Worm (Caenorhabditis elegans) whole organism, early embryonic: ENCODE results near the gene Y116A8C.38.

ENCODE experiments used
- B0310.2 ChIP-seq: sonication (generic microtip); optimal IDR thresholded peaks from 2 replicates; lab custom pipeline; 2016; ENCODE audit warnings: mild to moderate bottlenecking, missing genetic modification characterization, missing compliant biosample characterization
- F13C5.2 ChIP-seq: sonication (generic microtip); optimal IDR thresholded peaks from 2 replicates; lab custom pipeline; 2017; ENCODE audit warnings: mild to moderate bottlenecking, missing genetic modification characterization, inconsistent platforms, missing compliant biosample characterization
- aly-1 ChIP-seq: sonication (generic microtip); optimal IDR thresholded peaks from 2 replicates; lab custom pipeline; 2016; ENCODE audit warnings: missing genetic modification characterization, missing compliant biosample characterization
- ama-1 ChIP-seq: fragments of 150-350 bp; optimal IDR thresholded peaks from 2 replicates; lab custom pipeline; 2014
- ceh-13 ChIP-seq: fragments of 200-800 bp; sonication (Bioruptor generic); optimal IDR thresholded peaks from 2 replicates; lab custom pipeline; 2018; ENCODE audit warnings: mild to moderate bottlenecking, missing genetic modification characterization, missing compliant biosample characterization
- ceh-36 ChIP-seq: sonication (generic microtip); optimal IDR thresholded peaks from 2 replicates; lab custom pipeline; 2016; ENCODE audit warnings: missing genetic modification characterization, inconsistent platforms, missing compliant biosample characterization
- ets-7 ChIP-seq: sonication (generic microtip); optimal IDR thresholded peaks from 2 replicates; lab custom pipeline; 2016; ENCODE audit warnings: missing genotype, missing genetic modification characterization, missing compliant biosample characterization
- flt-1 ChIP-seq: fragments of 200-800 bp; sonication (Bioruptor generic); IDR thresholded peaks from 2 replicates; pipeline ENCODE4 v1.3.6; 2022; ENCODE audit warnings: missing genetic modification characterization, missing compliant biosample characterization
- hmbx-1 ChIP-seq: sonication (generic microtip); optimal IDR thresholded peaks from 2 replicates; lab custom pipeline; 2016; ENCODE audit warnings: mild to moderate bottlenecking, missing genetic modification characterization, missing compliant biosample characterization
- hmg-4 ChIP-seq: fragments of 200-800 bp; sonication (Bioruptor generic); optimal IDR thresholded peaks from 2 replicates; lab custom pipeline; 2018; ENCODE audit warnings: mild to moderate bottlenecking, missing genetic modification characterization, missing compliant biosample characterization
- hnd-1 ChIP-seq: sonication (generic microtip); optimal IDR thresholded peaks from 2 replicates; lab custom pipeline; 2016; ENCODE audit warnings: missing genetic modification characterization, missing compliant biosample characterization
- pes-1 ChIP-seq: fragments of 200-800 bp; sonication (Bioruptor generic); IDR thresholded peaks from 2 replicates; pipeline ENCODE4 v1.3.6; 2022; ENCODE audit warnings: missing genetic modification reagents, missing genetic modification characterization, missing compliant biosample characterization
- scrt-1 ChIP-seq: fragments of 200-800 bp; sonication (Bioruptor generic); IDR thresholded peaks from 2 replicates; pipeline ENCODE4 v1.3.6; 2022; ENCODE audit warnings: missing genetic modification characterization, missing compliant biosample characterization
- sea-1 ChIP-seq: fragments of 200-800 bp; sonication (Bioruptor generic); conservative IDR thresholded peaks from 2 replicates; pipeline ENCODE4 v1.3.6; 2022; ENCODE audit warnings: missing genetic modification characterization, missing compliant biosample characterization
- tbx-11 ChIP-seq: fragments of 200-800 bp; sonication (Bioruptor generic); IDR thresholded peaks from 2 replicates; pipeline ENCODE4 v1.3.6; 2022; ENCODE audit warnings: missing genetic modification characterization, missing compliant biosample characterization
- tbx-37 ChIP-seq: fragments of 200-800 bp; sonication (Bioruptor generic); conservative IDR thresholded peaks from 2 replicates; pipeline ENCODE4 v1.3.6; 2022; ENCODE audit warnings: missing genetic modification reagents, missing genetic modification characterization, missing compliant biosample characterization
- tra-4 ChIP-seq: sonication (generic microtip); optimal IDR thresholded peaks from 2 replicates; lab custom pipeline; 2017; ENCODE audit warnings: missing genetic modification characterization, missing compliant biosample characterization

Y116A8C.38 gene

DNA sequence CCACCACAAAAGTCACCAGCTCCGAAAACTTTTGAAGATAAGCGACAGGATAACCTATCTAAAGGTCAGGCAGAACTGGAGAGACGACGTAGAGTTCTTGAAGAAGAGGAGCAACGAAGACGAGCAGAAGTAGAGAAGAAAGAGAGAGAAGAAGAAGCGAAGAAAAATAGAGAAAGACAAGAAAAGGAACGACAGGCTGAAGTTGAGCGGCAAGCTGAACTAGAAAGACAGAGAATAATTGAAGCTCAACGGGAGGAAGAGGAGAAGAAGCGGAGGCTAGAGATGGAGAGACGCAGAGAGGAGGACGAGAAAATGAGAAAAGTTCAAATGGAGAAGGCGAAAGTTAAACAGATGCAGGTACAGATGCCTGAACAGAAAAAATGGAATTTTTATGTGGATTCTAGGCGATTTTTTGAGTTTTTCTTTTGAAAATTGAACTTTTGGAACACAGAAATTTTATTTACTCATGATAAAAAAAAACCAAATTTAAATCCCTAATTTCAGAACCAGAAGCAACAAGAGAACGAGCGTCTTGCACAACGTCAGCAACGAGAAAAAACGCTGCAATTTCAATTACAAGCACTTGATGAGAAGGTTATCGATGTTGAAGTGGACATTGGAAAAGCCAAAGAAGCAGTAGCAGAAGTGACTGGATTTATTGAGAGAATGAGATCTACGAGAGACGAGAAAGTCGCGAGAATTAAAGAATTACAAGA is 10.1 kb upstream of the Y116A8C.38 start:
- TF ChIP-seq aly-1 (tag; lab: Kevin White, UChicago) (no peak), scrt-1 (GFP tag; lab: Robert Waterston, UW) (no peak), B0310.2 (tag; lab: Kevin White, UChicago) (no peak), pes-1 (GFP tag; lab: Robert Waterston, UW) (no peak), ets-7 (tag; lab: Kevin White, UChicago) (no peak), hnd-1 (tag; lab: Kevin White, UChicago) (no peak), hmg-4 (GFP tag; lab: Kevin White, UChicago) (no peak)

DNA sequence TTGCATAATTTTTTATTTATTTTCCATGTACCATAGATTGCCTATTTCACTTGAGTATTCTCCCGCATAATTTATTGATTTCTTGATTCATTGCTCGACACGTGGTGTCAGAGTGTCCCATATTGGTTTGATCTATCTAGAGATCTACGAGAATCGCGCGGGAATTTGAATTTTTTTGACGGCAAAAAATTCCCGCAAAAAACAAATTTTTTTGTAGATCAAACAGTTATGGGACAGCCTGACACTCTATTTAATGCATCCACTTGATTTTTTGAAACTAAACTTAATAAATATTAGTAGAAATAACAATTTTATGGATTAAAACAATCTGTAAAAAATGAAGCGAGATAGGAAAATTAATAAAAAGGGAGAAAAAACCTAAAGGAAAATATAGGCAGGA is 5.4 kb upstream of the Y116A8C.38 start:
- TF ChIP-seq F13C5.2 (tag; lab: Kevin White, UChicago) (no peak), scrt-1 (GFP tag; lab: Robert Waterston, UW) (no peak), hnd-1 (tag; lab: Kevin White, UChicago) (no peak), tbx-11 (GFP tag; lab: Robert Waterston, UW) (no peak), hmg-4 (GFP tag; lab: Kevin White, UChicago) (no peak), ceh-36 (tag; lab: Kevin White, UChicago) (no peak), sea-1 (GFP tag; lab: Robert Waterston, UW) (no peak), ceh-13 (GFP tag; lab: Kevin White, UChicago) (no peak)

DNA sequence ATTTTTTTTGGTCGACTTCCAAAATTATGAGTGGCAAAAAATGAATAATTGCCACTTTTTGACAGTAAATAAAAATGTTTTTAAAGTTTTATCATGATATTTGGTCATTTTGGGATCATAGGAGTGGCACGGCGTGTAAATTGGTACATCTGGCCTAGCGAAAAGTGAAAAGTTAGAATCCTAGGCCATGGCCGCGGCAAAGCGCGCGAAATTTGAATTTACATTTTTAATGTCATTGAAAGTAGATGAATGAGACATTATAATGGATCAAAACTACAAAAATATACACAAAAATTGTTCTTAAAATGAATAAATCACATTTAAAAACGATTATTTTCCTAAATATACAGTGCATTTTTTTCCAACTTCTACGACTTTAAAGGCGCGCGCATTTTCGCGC is 4.8 kb upstream of the Y116A8C.38 start:
- TF ChIP-seq ets-7 (tag; lab: Kevin White, UChicago) (no peak), scrt-1 (GFP tag; lab: Robert Waterston, UW) (no peak), tbx-37 (GFP tag; lab: Robert Waterston, UW) (no peak; the same call in 1 of the 2 replicates), F13C5.2 (tag; lab: Kevin White, UChicago) (no peak), hnd-1 (tag; lab: Kevin White, UChicago) (no peak), ceh-13 (GFP tag; lab: Kevin White, UChicago) (no peak)

DNA sequence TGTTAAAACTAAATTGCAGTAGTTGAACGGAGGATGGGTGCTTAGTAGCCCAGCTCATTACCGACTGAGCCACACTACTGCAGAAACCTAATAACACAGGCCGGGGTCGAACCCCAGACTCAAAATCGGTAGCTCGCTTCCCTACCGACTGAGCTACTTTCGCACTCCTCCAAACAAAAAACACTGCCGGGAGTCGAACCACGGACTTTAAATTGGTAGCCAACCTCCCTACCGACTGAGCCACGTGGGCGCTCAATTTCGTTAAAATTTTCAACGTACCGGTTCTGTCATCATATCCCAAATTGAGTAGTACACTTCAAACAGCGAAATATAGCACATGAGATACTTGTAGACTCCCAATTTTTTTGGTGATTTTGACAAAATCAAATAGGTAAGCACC is 19.1 kb downstream of the Y116A8C.38 start:
- TF ChIP-seq F13C5.2 (tag; lab: Kevin White, UChicago), result no peak
- no peak for TF ChIP-seq B0310.2 (tag; lab: Kevin White, UChicago)

DNA sequence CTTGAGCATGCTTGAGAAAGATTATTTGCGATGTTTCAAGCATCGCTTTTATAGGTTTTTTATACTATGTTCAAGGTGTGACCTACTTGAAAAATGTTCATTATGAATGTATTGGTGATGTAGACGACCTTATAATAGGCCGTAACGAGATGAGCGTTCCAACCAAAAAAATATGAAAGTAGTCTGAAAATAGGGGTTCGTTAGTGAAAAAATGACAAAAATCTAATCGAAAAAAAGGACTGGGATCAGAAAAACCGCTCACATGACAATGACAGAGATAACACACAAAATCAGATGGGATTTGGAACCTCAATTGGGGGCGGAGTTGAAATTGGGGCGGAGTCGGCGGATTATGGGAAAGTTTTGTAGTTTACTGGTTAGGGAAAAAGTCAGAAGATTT is 19.5 kb downstream of the Y116A8C.38 start, which contains the start of gene Y116A8C.40:
TSS of gene Y116A8C.40 (minus strand) at position 101 of the 400 bp plus-strand sequence.
- TF ChIP-seq tbx-11 (GFP tag; lab: Robert Waterston, UW) (no peak), F13C5.2 (tag; lab: Kevin White, UChicago) (no peak), flt-1 (GFP tag; lab: Robert Waterston, UW) (no peak), ets-7 (tag; lab: Kevin White, UChicago) (no peak), hmbx-1 (tag; lab: Kevin White, UChicago) (no peak), ceh-13 (GFP tag; lab: Kevin White, UChicago) (no peak), B0310.2 (tag; lab: Kevin White, UChicago) (no peak), ceh-36 (tag; lab: Kevin White, UChicago) (no peak), scrt-1 (GFP tag; lab: Robert Waterston, UW) (no peak), aly-1 (tag; lab: Kevin White, UChicago) (no peak), hmg-4 (GFP tag; lab: Kevin White, UChicago) (no peak), tra-4 (no peak), ama-1 (no peak), hnd-1 (tag; lab: Kevin White, UChicago) (no peak), tbx-37 (GFP tag; lab: Robert Waterston, UW) (no peak), pes-1 (GFP tag; lab: Robert Waterston, UW) (no peak), sea-1 (GFP tag; lab: Robert Waterston, UW) (no peak)

DNA sequence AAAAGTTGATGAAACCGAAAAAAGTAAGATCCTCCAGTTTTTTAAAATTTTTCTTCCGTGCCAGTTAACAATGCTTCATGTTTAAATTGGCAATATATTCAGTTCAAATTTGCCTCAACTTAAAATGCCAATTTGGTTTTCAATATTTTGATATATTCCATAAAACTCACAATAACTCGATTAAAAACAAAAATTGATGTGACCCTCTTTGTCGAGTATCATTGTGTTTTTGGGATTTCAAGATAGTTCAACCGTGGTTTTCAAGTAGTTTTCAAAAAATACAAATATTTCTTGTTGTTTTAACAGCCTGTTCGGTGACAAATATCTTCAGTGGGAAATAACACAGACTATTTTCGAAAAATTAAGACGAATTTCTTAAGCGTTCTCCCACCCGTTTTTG is 21.7 kb downstream of the Y116A8C.38 start:
- TF ChIP-seq tbx-11 (GFP tag; lab: Robert Waterston, UW), result no peak
- no peak for TF ChIP-seq hmg-4 (GFP tag; lab: Kevin White, UChicago)
- TF ChIP-seq tra-4, result no peak
- TF ChIP-seq B0310.2 (tag; lab: Kevin White, UChicago), result no peak

DNA sequence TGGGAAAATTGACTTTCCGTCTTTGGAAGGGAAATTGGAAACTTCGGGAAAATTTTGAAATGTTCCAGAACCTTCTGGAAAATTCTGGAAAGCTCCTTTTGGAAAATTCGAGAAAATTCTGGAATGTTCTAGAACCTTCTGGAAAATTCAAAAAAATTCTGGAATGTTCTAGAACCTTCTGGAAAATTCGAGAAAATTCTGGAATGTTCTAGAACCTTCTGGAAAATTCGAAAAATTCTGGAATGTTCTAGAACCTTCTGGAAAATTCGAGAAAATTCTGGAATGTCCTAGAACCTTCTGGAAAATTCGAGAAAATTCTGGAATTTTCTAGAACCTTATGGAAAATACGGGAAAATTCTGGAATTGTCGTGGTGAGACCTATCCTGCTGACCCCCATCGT is 24.3 kb downstream of the Y116A8C.38 start:
- TF ChIP-seq pes-1 (GFP tag; lab: Robert Waterston, UW), result peak; percentile 44; the same call in 1 of the 2 replicates

DNA sequence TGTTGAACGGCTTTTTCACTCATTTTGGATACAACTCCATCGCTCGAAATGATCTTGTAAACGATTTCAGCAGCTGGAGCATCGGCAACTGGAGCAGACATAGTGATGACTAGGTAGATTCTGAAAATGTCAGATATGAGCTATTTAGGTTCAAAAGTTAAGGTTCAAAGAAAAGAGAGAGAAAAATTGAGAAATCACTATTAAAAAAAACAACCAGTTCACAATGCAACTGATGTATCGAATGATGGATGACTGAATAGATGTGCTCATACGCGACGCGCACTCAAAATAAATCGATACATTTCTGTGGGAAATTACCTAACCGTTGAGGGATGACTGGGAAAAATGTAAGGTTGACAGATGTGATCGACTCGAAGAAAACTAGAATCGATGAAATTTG is 31.2 kb downstream of the Y116A8C.38 start, which contains the start of gene skr-13:
TSS of gene skr-13 (minus strand) at position 101 of the 400 bp plus-strand sequence.
- TF ChIP-seq flt-1 (GFP tag; lab: Robert Waterston, UW) (no peak), hmg-4 (GFP tag; lab: Kevin White, UChicago) (no peak), ets-7 (tag; lab: Kevin White, UChicago) (no peak), ceh-13 (GFP tag; lab: Kevin White, UChicago) (no peak), sea-1 (GFP tag; lab: Robert Waterston, UW) (no peak), ama-1 (no peak), tra-4 (no peak), scrt-1 (GFP tag; lab: Robert Waterston, UW) (no peak), tbx-11 (GFP tag; lab: Robert Waterston, UW) (no peak), aly-1 (tag; lab: Kevin White, UChicago) (no peak), tbx-37 (GFP tag; lab: Robert Waterston, UW) (no peak), F13C5.2 (tag; lab: Kevin White, UChicago) (no peak)
